Worm (Caenorhabditis elegans): ENCODE results near the gene kmo-2.

ce11 chrV:12074886-12075285, 6.5 kb upstream of the kmo-2 start, which contains the start of gene R07B7.6:
- no peak for TF ChIP-seq attf-6 (GFP tag; IDR thresholded peaks at IDR 0.05)
- TF ChIP-seq ceh-100 (GFP tag; IDR thresholded peaks at IDR 0.05), result no peak
- TF ChIP-seq snpc-3.4 (tag; optimal IDR thresholded peaks at IDR 0.05), result no peak
